Fruit fly (Drosophila melanogaster): Measurements from ENCODE around the gene CG43347.
A peak's percentile ranks its signal among the peaks of the same experiment; 100 is the strongest.
"Not testable (repeated sequence)": the region's sequence is repeated elsewhere in the genome, so short reads cannot be mapped to it uniquely, and the experiment has no call there.

The CG43347 gene

dm6 chrX:10620144-10621005 lies at the start of gene CG43347:
Gene CG43347 (minus strand): TSS chrX:10620190.
- TF ChIP-seq pad (GFP tag; optimal IDR thresholded peaks at IDR 0.05): peak; percentile 45
- TF ChIP-seq CG1620 (GFP tag; optimal IDR thresholded peaks at IDR 0.05): no peak
- no peak for TF ChIP-seq Crg-1 (GFP tag; optimal IDR thresholded peaks at IDR 0.05)
- TF ChIP-seq tj (GFP tag; optimal IDR thresholded peaks at IDR 0.05): peak; percentile 18
- TF ChIP-seq cnc (optimal IDR thresholded peaks at IDR 0.05): no peak
- TF ChIP-seq CG7045 (GFP tag; optimal IDR thresholded peaks at IDR 0.05): peak; percentile 63
- TF ChIP-seq CG11617 (GFP tag; optimal IDR thresholded peaks at IDR 0.05): peak; percentile 57
- TF ChIP-seq Mnt (GFP tag; optimal IDR thresholded peaks at IDR 0.05): no peak
- peak; percentile 59 for TF ChIP-seq CG5204 (GFP tag; optimal IDR thresholded peaks at IDR 0.05)
- TF ChIP-seq CG12768 (GFP tag; optimal IDR thresholded peaks at IDR 0.05): peak; percentile 62
- TF ChIP-seq Hr96 (GFP tag; optimal IDR thresholded peaks at IDR 0.05): peak; percentile 64
- peak; percentile 44 for TF ChIP-seq toe (GFP tag; optimal IDR thresholded peaks at IDR 0.05)
- no peak for TF ChIP-seq cic (GFP tag; optimal IDR thresholded peaks at IDR 0.05)
- TF ChIP-seq bab1 (GFP tag; optimal IDR thresholded peaks at IDR 0.05): no peak
- no peak for TF ChIP-seq kay (GFP tag; ENCODE audit: borderline replicate concordance)
- peak; percentile 73 for TF ChIP-seq CG7101 (tag; optimal IDR thresholded peaks at IDR 0.05)
- peak; percentile 41 for TF ChIP-seq CG14711 (tag; optimal IDR thresholded peaks at IDR 0.05)
- no peak for TF ChIP-seq ovo (GFP tag; optimal IDR thresholded peaks at IDR 0.05)
- TF ChIP-seq Clk (GFP tag; optimal IDR thresholded peaks at IDR 0.05): peak; percentile 63
- peak; percentile 55 for TF ChIP-seq CG33017 (tag; optimal IDR thresholded peaks at IDR 0.05)

DNA sequence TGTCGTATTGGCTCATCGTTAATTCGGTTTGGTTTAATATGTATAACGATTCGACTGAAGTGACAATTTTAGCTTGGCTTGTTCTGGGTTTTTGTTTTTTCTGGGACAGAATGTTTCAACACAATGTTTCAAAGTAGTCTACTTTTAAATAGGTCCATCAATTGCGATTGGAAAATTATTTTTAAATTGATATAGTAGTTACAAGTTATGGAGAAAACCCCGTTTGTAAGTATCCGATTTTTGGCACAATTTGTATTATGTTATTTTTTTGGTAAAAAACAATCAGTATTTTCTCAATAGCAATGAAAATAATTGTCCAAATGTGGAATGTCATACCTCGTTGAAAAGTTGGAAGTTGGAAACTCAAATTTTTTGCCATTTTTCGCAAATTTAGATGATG lies 41.8 kb upstream of the CG43347 start, which contains the start of gene Rab9E:
Rab9E (minus strand) TSS at position 101 of the 400 bp plus-strand sequence.
- not testable (repeated sequence) for TF ChIP-seq CG33017 (tag; optimal IDR thresholded peaks at IDR 0.05); kay (GFP tag; ENCODE audit: borderline replicate concordance); CG7045 (GFP tag; optimal IDR thresholded peaks at IDR 0.05)

- TF ChIP-seq toe (GFP tag; optimal IDR thresholded peaks at IDR 0.05) (no peak), kay (GFP tag; ENCODE audit: borderline replicate concordance) (no peak), CG12768 (GFP tag; optimal IDR thresholded peaks at IDR 0.05) (no peak), CG5204 (GFP tag; optimal IDR thresholded peaks at IDR 0.05) (no peak), CG1620 (GFP tag; optimal IDR thresholded peaks at IDR 0.05) (no peak), tj (GFP tag; optimal IDR thresholded peaks at IDR 0.05) (no peak), Crg-1 (GFP tag; optimal IDR thresholded peaks at IDR 0.05) (no peak), CG14711 (tag; optimal IDR thresholded peaks at IDR 0.05) (no peak), cnc (optimal IDR thresholded peaks at IDR 0.05) (no peak), Mnt (GFP tag; optimal IDR thresholded peaks at IDR 0.05) (no peak), Clk (GFP tag; optimal IDR thresholded peaks at IDR 0.05) (no peak)
These were observed 37.4 kb upstream of the CG43347 start, which contains the start of gene CG2111 for dm6 chrX:10657380-10657779. Gene CG2111 (plus strand): TSS chrX:10657680.

dm6 chrX:10656216-10656615 lies 36.2 kb upstream of the CG43347 start:
- TF ChIP-seq CG7101 (tag; optimal IDR thresholded peaks at IDR 0.05) (no peak), Crg-1 (GFP tag; optimal IDR thresholded peaks at IDR 0.05) (no peak), cnc (optimal IDR thresholded peaks at IDR 0.05) (no peak), CG1620 (GFP tag; optimal IDR thresholded peaks at IDR 0.05) (no peak), CG12768 (GFP tag; optimal IDR thresholded peaks at IDR 0.05) (no peak), ovo (GFP tag; optimal IDR thresholded peaks at IDR 0.05) (no peak), CG7045 (GFP tag; optimal IDR thresholded peaks at IDR 0.05) (no peak), CG14711 (tag; optimal IDR thresholded peaks at IDR 0.05) (no peak), kay (GFP tag; ENCODE audit: borderline replicate concordance) (no peak), CG33017 (tag; optimal IDR thresholded peaks at IDR 0.05) (no peak), pad (GFP tag; optimal IDR thresholded peaks at IDR 0.05) (no peak), Hr96 (GFP tag; optimal IDR thresholded peaks at IDR 0.05) (no peak), cic (GFP tag; optimal IDR thresholded peaks at IDR 0.05) (no peak), CG5204 (GFP tag; optimal IDR thresholded peaks at IDR 0.05) (no peak), Clk (GFP tag; optimal IDR thresholded peaks at IDR 0.05) (no peak), tj (GFP tag; optimal IDR thresholded peaks at IDR 0.05) (no peak), bab1 (GFP tag; optimal IDR thresholded peaks at IDR 0.05) (no peak)

- TF ChIP-seq cic (GFP tag; optimal IDR thresholded peaks at IDR 0.05) (no peak), ovo (GFP tag; optimal IDR thresholded peaks at IDR 0.05) (no peak), CG7045 (GFP tag; optimal IDR thresholded peaks at IDR 0.05) (no peak)
These were observed 22.3 kb upstream of the CG43347 start for dm6 chrX:10642233-10642751.

- TF ChIP-seq cnc (optimal IDR thresholded peaks at IDR 0.05) (no peak), cic (GFP tag; optimal IDR thresholded peaks at IDR 0.05) (no peak), tj (GFP tag; optimal IDR thresholded peaks at IDR 0.05) (no peak), CG33017 (tag; optimal IDR thresholded peaks at IDR 0.05) (peak; percentile 9), CG14711 (tag; optimal IDR thresholded peaks at IDR 0.05) (peak; percentile 35), CG7101 (tag; optimal IDR thresholded peaks at IDR 0.05) (peak; percentile 43), bab1 (GFP tag; optimal IDR thresholded peaks at IDR 0.05) (no peak), pad (GFP tag; optimal IDR thresholded peaks at IDR 0.05) (peak; percentile 36), CG1620 (GFP tag; optimal IDR thresholded peaks at IDR 0.05) (no peak), CG7045 (GFP tag; optimal IDR thresholded peaks at IDR 0.05) (peak; percentile 36), CG5204 (GFP tag; optimal IDR thresholded peaks at IDR 0.05) (peak; percentile 46), Clk (GFP tag; optimal IDR thresholded peaks at IDR 0.05) (no peak), toe (GFP tag; optimal IDR thresholded peaks at IDR 0.05) (no peak), CG11617 (GFP tag; optimal IDR thresholded peaks at IDR 0.05) (peak; percentile 12), Mnt (GFP tag; optimal IDR thresholded peaks at IDR 0.05) (no peak), ovo (GFP tag; optimal IDR thresholded peaks at IDR 0.05) (no peak), Hr96 (GFP tag; optimal IDR thresholded peaks at IDR 0.05) (peak; percentile 63), Crg-1 (GFP tag; optimal IDR thresholded peaks at IDR 0.05) (no peak), kay (GFP tag; ENCODE audit: borderline replicate concordance) (no peak), CG12768 (GFP tag; optimal IDR thresholded peaks at IDR 0.05) (no peak)
These were observed 8.9 kb upstream of the CG43347 start for dm6 chrX:10628874-10629273.

Data from whole organism, adult.